Worm (Caenorhabditis elegans) whole organism, late embryonic: ENCODE measurements around the gene W04G3.12.
A peak's percentile ranks its signal among the peaks of the same experiment; 100 is the strongest.

ENCODE experiments used
- C38D4.7 ChIP-seq: fragments of 200-800 bp; sonication (Bioruptor generic); optimal IDR thresholded peaks from 2 replicates; lab custom pipeline; 2018; ENCODE audit warnings: mild to moderate bottlenecking, missing genetic modification characterization, moderate library complexity, missing compliant biosample characterization
- K02D7.2 ChIP-seq: sonication (generic microtip); optimal IDR thresholded peaks from 2 replicates; lab custom pipeline; 2017; ENCODE audit warnings: mild to moderate bottlenecking, missing genetic modification characterization, missing compliant biosample characterization
- K09A11.1 ChIP-seq: sonication (generic microtip); optimal IDR thresholded peaks from 2 replicates; lab custom pipeline; 2017; ENCODE audit warnings: antibody characterized with exemption, mild to moderate bottlenecking, missing genetic modification characterization, missing compliant biosample characterization; ENCODE audit not compliant: insufficient read depth
- T23F11.4 ChIP-seq: fragments of 200-800 bp; sonication (Bioruptor generic); optimal IDR thresholded peaks from 2 replicates; lab custom pipeline; 2018; ENCODE audit warnings: mild to moderate bottlenecking, missing genetic modification characterization, missing compliant biosample characterization
- Y22D7AL.16 ChIP-seq: sonication (generic microtip); optimal IDR thresholded peaks from 2 replicates; lab custom pipeline; 2016; ENCODE audit warnings: missing genetic modification characterization, missing compliant biosample characterization
- ahr-1 ChIP-seq: sonication (generic microtip); optimal IDR thresholded peaks from 2 replicates; lab custom pipeline; 2016; ENCODE audit warnings: missing genetic modification characterization, missing compliant biosample characterization
- ama-1 ChIP-seq: fragments of 150-350 bp; optimal IDR thresholded peaks from 2 replicates; lab custom pipeline; 2014
- ceh-14 ChIP-seq: sonication (generic microtip); optimal IDR thresholded peaks from 2 replicates; lab custom pipeline; 2016; ENCODE audit warnings: missing genotype, missing genetic modification characterization, missing compliant biosample characterization
- ceh-18 ChIP-seq: sonication (generic microtip); optimal IDR thresholded peaks from 2 replicates; lab custom pipeline; 2016; ENCODE audit warnings: missing genetic modification characterization, missing compliant biosample characterization
- ceh-19 ChIP-seq: fragments of 200-800 bp; sonication (Bioruptor generic); optimal IDR thresholded peaks from 2 replicates; lab custom pipeline; 2018; ENCODE audit warnings: mild to moderate bottlenecking, missing genetic modification characterization, missing compliant biosample characterization
- ceh-2 ChIP-seq: sonication (generic microtip); optimal IDR thresholded peaks from 2 replicates; lab custom pipeline; 2016; ENCODE audit warnings: missing genotype, missing genetic modification characterization, missing compliant biosample characterization
- ceh-30 ChIP-seq: fragments of 150-350 bp; optimal IDR thresholded peaks from 2 replicates; lab custom pipeline; 2014; ENCODE audit warnings: missing biosample characterization, missing genetic modification characterization
- ceh-34 ChIP-seq: sonication (generic microtip); optimal IDR thresholded peaks from 2 replicates; lab custom pipeline; 2016; ENCODE audit warnings: mild to moderate bottlenecking, missing genetic modification characterization, missing compliant biosample characterization
- ceh-45 ChIP-seq: fragments of 200-800 bp; sonication (Bioruptor generic); IDR thresholded peaks from 2 replicates; pipeline ENCODE4 v1.3.6; 2022; ENCODE audit warnings: missing genetic modification reagents, missing genetic modification characterization, missing compliant biosample characterization
- ceh-48 ChIP-seq: sonication (generic microtip); optimal IDR thresholded peaks from 2 replicates; lab custom pipeline; 2016; ENCODE audit warnings: missing genetic modification characterization, inconsistent platforms, missing compliant biosample characterization
- che-1 ChIP-seq: sonication (generic microtip); optimal IDR thresholded peaks from 2 replicates; lab custom pipeline; 2016; ENCODE audit warnings: mild to moderate bottlenecking, missing genetic modification characterization, missing compliant biosample characterization
- ets-4 ChIP-seq: sonication (generic microtip); optimal IDR thresholded peaks from 2 replicates; lab custom pipeline; 2016; ENCODE audit warnings: missing genetic modification characterization, missing compliant biosample characterization
- fax-1 ChIP-seq: sonication (generic microtip); optimal IDR thresholded peaks from 2 replicates; lab custom pipeline; 2016; ENCODE audit warnings: missing genotype, missing genetic modification characterization, missing compliant biosample characterization
- gmeb-2 ChIP-seq: sonication (generic microtip); optimal IDR thresholded peaks from 2 replicates; lab custom pipeline; 2016; ENCODE audit warnings: missing genetic modification characterization, inconsistent platforms, missing compliant biosample characterization
- hlh-13 ChIP-seq: fragments of 200-800 bp; sonication (Bioruptor generic); optimal IDR thresholded peaks from 2 replicates; lab custom pipeline; 2018; ENCODE audit warnings: mild to moderate bottlenecking, missing genetic modification characterization, missing compliant biosample characterization
- hlh-15 ChIP-seq: sonication (generic microtip); optimal IDR thresholded peaks from 2 replicates; lab custom pipeline; 2016; ENCODE audit warnings: missing genetic modification characterization, missing compliant biosample characterization
- hlh-30 ChIP-seq: sonication (generic microtip); optimal IDR thresholded peaks from 2 replicates; lab custom pipeline; 2017; ENCODE audit warnings: antibody characterized with exemption, missing genetic modification characterization, missing compliant biosample characterization; ENCODE audit not compliant: insufficient read depth
- lim-6 ChIP-seq: sonication (generic microtip); optimal IDR thresholded peaks from 2 replicates; lab custom pipeline; 2016; ENCODE audit warnings: missing genetic modification characterization, missing compliant biosample characterization
- madf-2 ChIP-seq: sonication (generic microtip); optimal IDR thresholded peaks from 2 replicates; lab custom pipeline; 2017; ENCODE audit warnings: missing genetic modification characterization, missing compliant biosample characterization
- nhr-232 ChIP-seq: sonication (generic microtip); optimal IDR thresholded peaks from 2 replicates; lab custom pipeline; 2016; ENCODE audit warnings: missing genetic modification characterization, missing compliant biosample characterization
- npax-4 ChIP-seq: sonication (generic microtip); optimal IDR thresholded peaks from 2 replicates; lab custom pipeline; 2016; ENCODE audit warnings: missing genetic modification characterization, missing compliant biosample characterization
- pax-1 ChIP-seq: fragments of 150-350 bp; optimal IDR thresholded peaks from 2 replicates; lab custom pipeline; 2014; ENCODE audit warnings: missing biosample characterization, missing genetic modification characterization
- pha-2 ChIP-seq: sonication (generic microtip); optimal IDR thresholded peaks from 2 replicates; lab custom pipeline; 2017; ENCODE audit warnings: mild to moderate bottlenecking, missing genetic modification characterization, missing compliant biosample characterization
- pha-4 ChIP-seq: fragments of 150-350 bp; optimal IDR thresholded peaks from 2 replicates; lab custom pipeline; 2018; ENCODE audit warnings: missing biosample characterization, missing genetic modification reagents, missing genetic modification characterization
- ref-2 ChIP-seq: sonication (generic microtip); optimal IDR thresholded peaks from 2 replicates; lab custom pipeline; 2016; ENCODE audit warnings: missing genetic modification characterization, missing compliant biosample characterization
- rnt-1 ChIP-seq: sonication (generic microtip); optimal IDR thresholded peaks from 2 replicates; lab custom pipeline; 2016; ENCODE audit warnings: missing genetic modification characterization, missing compliant biosample characterization
- sdc-2 ChIP-seq: sonication (generic microtip); optimal IDR thresholded peaks from 2 replicates; lab custom pipeline; 2016; ENCODE audit warnings: missing genotype, missing genetic modification characterization, missing compliant biosample characterization
- sox-4 ChIP-seq: sonication (generic microtip); optimal IDR thresholded peaks from 2 replicates; lab custom pipeline; 2017; ENCODE audit warnings: mild to moderate bottlenecking, missing genetic modification characterization, inconsistent platforms, missing compliant biosample characterization
- tbx-7 ChIP-seq: sonication (generic microtip); optimal IDR thresholded peaks from 2 replicates; lab custom pipeline; 2016; ENCODE audit warnings: missing genotype, missing genetic modification characterization, missing compliant biosample characterization
- ttx-3 ChIP-seq: sonication (generic microtip); optimal IDR thresholded peaks from 2 replicates; lab custom pipeline; 2016; ENCODE audit warnings: missing genetic modification reagents, missing genetic modification characterization, missing compliant biosample characterization
- unc-86 ChIP-seq: sonication (generic microtip); optimal IDR thresholded peaks from 2 replicates; lab custom pipeline; 2016; ENCODE audit warnings: missing genetic modification characterization, missing compliant biosample characterization
- zip-5 ChIP-seq: sonication (generic microtip); optimal IDR thresholded peaks from 2 replicates; lab custom pipeline; 2016; ENCODE audit warnings: missing genetic modification characterization, missing compliant biosample characterization

W04G3.12 gene

DNA sequence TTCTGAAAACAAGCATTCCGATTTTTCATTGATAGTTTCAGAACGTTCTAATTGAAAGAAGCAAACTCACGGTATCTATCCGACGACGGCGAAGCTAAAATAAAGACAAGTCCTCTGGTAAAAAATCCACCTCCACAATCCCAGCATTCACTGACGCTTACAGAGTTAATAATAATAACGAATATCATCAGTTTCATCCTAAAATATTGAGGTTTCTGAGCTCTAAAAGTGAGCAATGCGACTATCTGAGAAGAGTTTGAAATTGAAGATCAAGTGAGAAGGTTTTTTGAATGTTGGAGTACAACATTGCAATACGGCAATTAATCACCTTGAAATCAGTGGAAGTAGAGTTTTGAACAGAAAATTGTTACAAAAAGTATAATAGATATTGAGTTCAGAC, at the start of gene W04G3.12:
Gene W04G3.12 (minus strand): TSS at position 311 of the 400 bp plus-strand sequence.
- TF ChIP-seq madf-2 (tag; lab: Kevin White, UChicago) (no peak), ama-1 (lab: Kevin White, UChicago) (no peak), T23F11.4 (no peak), nhr-232 (no peak), pha-4 (tag; lab: Kevin White, UChicago) (no peak), tbx-7 (tag; lab: Kevin White, UChicago) (no peak), ceh-30 (no peak), Y22D7AL.16 (tag; lab: Kevin White, UChicago) (no peak), unc-86 (tag; lab: Kevin White, UChicago) (no peak), gmeb-2 (tag; lab: Kevin White, UChicago) (no peak), ets-4 (tag; lab: Kevin White, UChicago) (no peak), ttx-3 (tag; lab: Kevin White, UChicago) (no peak), K09A11.1 (tag; lab: Kevin White, UChicago) (no peak), sdc-2 (tag; lab: Kevin White, UChicago) (no peak), hlh-30 (no peak), ceh-2 (no peak)

DNA sequence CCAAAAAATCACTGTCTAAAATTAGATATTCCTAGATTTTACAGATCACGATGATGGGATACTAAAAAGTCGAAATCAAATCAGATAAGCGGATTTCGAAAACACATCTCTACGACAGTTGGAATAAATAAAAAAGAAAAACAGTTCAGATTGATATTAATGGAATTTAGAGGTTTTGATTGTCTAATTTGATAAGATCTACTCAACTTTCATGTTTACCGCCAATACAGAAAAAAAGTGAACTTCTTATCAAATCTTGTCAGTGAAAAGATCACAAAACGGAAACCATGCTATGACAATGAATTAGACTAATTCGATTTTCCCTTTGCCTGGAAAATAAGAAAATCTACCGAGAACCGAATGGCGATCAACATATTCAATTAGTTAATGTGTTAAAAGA, 49.7 kb upstream of the W04G3.12 start:
- TF ChIP-seq sox-4 (tag; lab: Kevin White, UChicago) (no peak), tbx-7 (tag; lab: Kevin White, UChicago) (no peak), pax-1 (tag; lab: Kevin White, UChicago) (no peak), ceh-48 (tag; lab: Kevin White, UChicago) (no peak), ceh-34 (tag; lab: Kevin White, UChicago) (no peak), K02D7.2 (no peak), sdc-2 (tag; lab: Kevin White, UChicago) (no peak)
- TF ChIP-seq, all 69 proteins: peak for 0

DNA sequence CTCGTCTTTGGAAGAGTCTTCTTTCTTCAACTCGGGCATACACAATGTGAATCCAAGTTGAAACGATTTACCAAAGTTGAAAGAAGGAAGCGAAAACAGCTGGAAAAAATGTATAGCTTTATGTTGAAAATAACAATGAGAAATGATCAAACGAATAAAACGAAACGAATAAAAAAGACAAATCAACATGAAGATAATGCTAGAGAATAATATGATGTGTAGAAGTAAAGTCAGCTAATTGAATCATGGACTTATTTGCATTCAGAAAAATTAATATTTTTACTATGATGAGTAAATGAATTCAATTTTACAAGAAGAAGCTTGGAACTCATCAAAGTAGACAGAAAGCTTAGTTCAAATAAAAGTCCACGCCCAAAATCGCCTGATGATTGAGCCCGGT, 48.9 kb upstream of the W04G3.12 start, which contains the start of gene alr-1:
Gene alr-1 (minus strand): TSS at position 101 of the 400 bp plus-strand sequence.
- TF ChIP-seq hlh-15 (no peak), ahr-1 (tag; lab: Kevin White, UChicago) (no peak), K09A11.1 (tag; lab: Kevin White, UChicago) (no peak), gmeb-2 (tag; lab: Kevin White, UChicago) (no peak), pha-2 (tag; lab: Kevin White, UChicago) (no peak), ceh-45 (GFP tag; lab: Robert Waterston, UW) (no peak), unc-86 (tag; lab: Kevin White, UChicago) (no peak), ceh-14 (tag; lab: Kevin White, UChicago) (no peak), rnt-1 (tag; lab: Kevin White, UChicago) (no peak), ceh-19 (GFP tag; lab: Kevin White, UChicago) (no peak), lim-6 (tag; lab: Kevin White, UChicago) (no peak), hlh-13 (GFP tag; lab: Kevin White, UChicago) (no peak), sox-4 (tag; lab: Kevin White, UChicago) (no peak), fax-1 (tag; lab: Kevin White, UChicago) (no peak), npax-4 (tag; lab: Kevin White, UChicago) (no peak), ceh-30 (no peak), ceh-18 (tag; lab: Kevin White, UChicago) (no peak), T23F11.4 (no peak), zip-5 (tag; lab: Kevin White, UChicago) (no peak), C38D4.7 (GFP tag; lab: Kevin White, UChicago) (no peak)

DNA sequence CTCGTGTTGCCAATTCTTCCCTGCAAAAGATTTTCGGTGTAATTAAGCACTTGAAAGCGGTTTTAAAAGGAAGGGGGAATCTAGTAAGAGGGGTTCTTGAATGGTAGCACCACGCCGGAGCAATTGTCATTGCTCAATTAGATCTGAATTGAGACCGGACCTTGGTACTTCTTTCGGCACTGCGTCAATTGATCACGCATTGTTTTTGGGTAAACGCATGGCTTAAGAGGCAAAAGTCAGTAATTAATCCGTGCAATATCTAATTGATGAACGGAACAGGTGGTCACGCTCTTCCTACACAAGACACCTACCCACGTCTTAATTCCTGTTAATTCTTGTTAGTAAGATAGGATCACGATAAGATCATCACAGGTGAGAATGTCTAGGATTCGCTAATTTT, 47.4 kb upstream of the W04G3.12 start:
- TF ChIP-seq ref-2 (tag; lab: Kevin White, UChicago) (peak; percentile 11), che-1 (tag; lab: Kevin White, UChicago) (no peak)
